Worm (Caenorhabditis elegans): Measurements from ENCODE around the gene C02B8.6.

Gene C02B8.6

ce11 chrX:8156502-8156901, 20.4 kb upstream of the C02B8.6 start (continued):
- TF ChIP-seq nhr-71 (tag; optimal IDR thresholded peaks at IDR 0.05) (peak; percentile 51), nhr-12 (tag; optimal IDR thresholded peaks at IDR 0.05) (no peak), hlh-4 (tag; optimal IDR thresholded peaks at IDR 0.05) (no peak), fkh-8 (tag; optimal IDR thresholded peaks at IDR 0.05) (no peak), sptf-1 (tag; optimal IDR thresholded peaks at IDR 0.05) (no peak), ceh-82 (tag; optimal IDR thresholded peaks at IDR 0.05) (peak in 2 of 3 experiments; percentile 6 to 24), xbp-1 (tag; optimal IDR thresholded peaks at IDR 0.05) (peak; percentile 37), fos-1 (tag; optimal IDR thresholded peaks at IDR 0.05) (no peak), unc-30 (tag; optimal IDR thresholded peaks at IDR 0.05) (no peak), snu-23 (GFP tag; optimal IDR thresholded peaks at IDR 0.05) (peak; percentile 64), fkh-10 (GFP tag; optimal IDR thresholded peaks at IDR 0.05) (no peak), unc-130 (tag; optimal IDR thresholded peaks at IDR 0.05) (no peak), zag-1 (tag; optimal IDR thresholded peaks at IDR 0.05) (no peak), vab-15 (tag; optimal IDR thresholded peaks at IDR 0.05) (no peak), nhr-76 (tag; optimal IDR thresholded peaks at IDR 0.05) (no peak), lin-15B (tag; optimal IDR thresholded peaks at IDR 0.05) (no peak), isw-1 (GFP tag; IDR thresholded peaks at IDR 0.05) (no peak), F16B12.6 (tag; optimal IDR thresholded peaks at IDR 0.05) (no peak), pqm-1 (tag; optimal IDR thresholded peaks at IDR 0.05) (no peak), unc-62 (GFP tag; optimal IDR thresholded peaks at IDR 0.05) (no peak), nhr-28 (tag; optimal IDR thresholded peaks at IDR 0.05) (no peak), C04F5.9 (tag; optimal IDR thresholded peaks at IDR 0.05) (no peak), ceh-88 (GFP tag; IDR thresholded peaks at IDR 0.05) (no peak), snpc-4 (tag; optimal IDR thresholded peaks at IDR 0.05) (no peak), lir-3 (tag; optimal IDR thresholded peaks at IDR 0.05; ENCODE audit: poor library complexity) (no peak), nhr-90 (tag; optimal IDR thresholded peaks at IDR 0.05; ENCODE audit: poor library complexity) (peak; percentile 59), lin-35 (GFP tag; optimal IDR thresholded peaks at IDR 0.05) (peak in 1 of 2 experiments; percentile 57), pag-3 (tag; optimal IDR thresholded peaks at IDR 0.05; ENCODE audit: borderline replicate concordance, insufficient read depth) (no peak), dsc-1 (tag; optimal IDR thresholded peaks at IDR 0.05) (peak; percentile 51), nhr-19 (GFP tag; conservative IDR thresholded peaks at IDR 0.05) (peak; percentile 56)

DNA sequence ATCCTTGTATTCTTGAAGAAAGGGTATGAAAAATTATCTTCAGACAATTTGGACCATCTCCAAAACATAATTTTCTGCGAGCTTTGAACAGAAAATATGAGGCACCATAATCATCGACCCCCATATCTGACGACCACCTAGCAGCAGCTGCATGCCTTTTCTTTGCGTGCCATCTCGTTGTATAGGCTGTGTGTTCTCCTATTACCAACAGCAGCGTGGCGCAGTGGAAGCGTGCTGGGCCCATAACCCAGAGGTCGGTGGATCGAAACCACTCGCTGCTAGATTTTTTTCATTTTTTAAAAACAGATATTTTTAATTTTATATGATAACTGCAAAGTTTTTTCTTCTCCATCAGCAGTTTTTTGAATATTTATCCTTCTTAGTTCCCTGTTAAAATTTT, 19.8 kb upstream of the C02B8.6 start:
- TF ChIP-seq lir-3 (tag; optimal IDR thresholded peaks at IDR 0.05; ENCODE audit: poor library complexity) (no peak), skn-1 (tag; optimal IDR thresholded peaks at IDR 0.05) (peak; percentile 35), rnt-1 (tag; optimal IDR thresholded peaks at IDR 0.05) (peak; percentile 44), ceh-82 (tag; optimal IDR thresholded peaks at IDR 0.05) (peak in 2 of 3 experiments; percentile 28 to 35), unc-86 (tag; optimal IDR thresholded peaks at IDR 0.05) (peak; percentile 41), swsn-7 (tag; optimal IDR thresholded peaks at IDR 0.05) (peak; percentile 4), nhr-71 (tag; optimal IDR thresholded peaks at IDR 0.05) (peak; percentile 35), nhr-47 (tag; optimal IDR thresholded peaks at IDR 0.05) (peak; percentile 49), grh-1 (GFP tag; IDR thresholded peaks at IDR 0.05) (no peak), mdl-1 (tag; optimal IDR thresholded peaks at IDR 0.05) (peak in 1 of 2 experiments; percentile 4), snu-23 (GFP tag; optimal IDR thresholded peaks at IDR 0.05) (peak; percentile 3), sox-4 (tag; optimal IDR thresholded peaks at IDR 0.05) (no peak), vab-15 (tag; optimal IDR thresholded peaks at IDR 0.05) (no peak), efl-1 (optimal IDR thresholded peaks at IDR 0.05) (no peak), efl-1 (GFP tag; optimal IDR thresholded peaks at IDR 0.05 in 1 of 2) (peak in 1 of 2 experiments; percentile 82)

DNA sequence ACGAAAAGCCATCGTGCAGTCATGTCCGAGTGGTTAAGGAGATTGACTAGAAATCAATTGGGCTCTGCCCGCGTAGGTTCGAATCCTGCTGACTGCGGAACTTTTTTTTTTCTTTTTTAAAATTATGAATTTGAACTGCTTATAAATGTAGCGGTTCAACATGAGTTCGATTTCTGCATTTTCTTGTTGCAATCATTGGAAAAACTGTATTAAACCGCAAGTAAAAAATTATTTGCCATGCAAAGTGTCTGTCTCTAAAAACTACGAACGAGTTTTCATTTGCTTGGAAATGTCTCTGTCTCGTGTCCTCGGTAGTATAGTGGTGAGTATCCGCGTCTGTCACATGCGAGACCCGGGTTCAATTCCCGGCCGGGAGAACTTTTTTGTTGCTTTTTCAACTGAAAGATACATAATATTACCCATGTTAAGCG, 19.3 kb upstream of the C02B8.6 start:
- TF ChIP-seq rnt-1 (tag; optimal IDR thresholded peaks at IDR 0.05) (peak; percentile 48), snu-23 (GFP tag; optimal IDR thresholded peaks at IDR 0.05) (peak; percentile 59), nhr-85 (tag) (peak; percentile 68), nhr-77 (tag; optimal IDR thresholded peaks at IDR 0.05) (peak; percentile 20), lin-13 (GFP tag; optimal IDR thresholded peaks at IDR 0.05) (peak; percentile 7), irx-1 (tag; optimal IDR thresholded peaks at IDR 0.05) (peak; percentile 2), ceh-82 (tag; optimal IDR thresholded peaks at IDR 0.05) (peak in 1 of 3 experiments; percentile 46), unc-130 (tag; optimal IDR thresholded peaks at IDR 0.05) (peak; percentile 1), jun-1 (tag; optimal IDR thresholded peaks at IDR 0.05) (peak; percentile 16), efl-1 (optimal IDR thresholded peaks at IDR 0.05) (peak in 1 of 2 experiments; percentile 18), efl-1 (GFP tag; optimal IDR thresholded peaks at IDR 0.05 in 1 of 2) (peak in 1 of 2 experiments; percentile 65), lin-14 (GFP tag; optimal IDR thresholded peaks at IDR 0.05) (peak; percentile 2), lsy-2 (tag; optimal IDR thresholded peaks at IDR 0.05) (peak in 1 of 2 experiments; percentile 46), C16A3.4 (tag; optimal IDR thresholded peaks at IDR 0.05) (peak; percentile 43), lin-35 (GFP tag; optimal IDR thresholded peaks at IDR 0.05) (peak; percentile 6 to 48), xbp-1 (tag; optimal IDR thresholded peaks at IDR 0.05) (peak; percentile 22), mdl-1 (tag; optimal IDR thresholded peaks at IDR 0.05) (peak in 1 of 2 experiments; percentile 70), mep-1 (tag; optimal IDR thresholded peaks at IDR 0.05) (peak; percentile 8)
